Worm (Caenorhabditis elegans) whole organism, mixed stage, embryonic: ENCODE data around the gene F25B5.3.
A peak's percentile ranks its signal among the peaks of the same experiment; 100 is the strongest.

Experiments
- M03D4.4 ChIP-seq: sonication (generic microtip); optimal IDR thresholded peaks from 2 replicates; lab custom pipeline; 2017; ENCODE audit warnings: mild to moderate bottlenecking, missing genetic modification characterization, missing compliant biosample characterization
- bed-3 ChIP-seq: fragments of 200-800 bp; sonication (Bioruptor generic); optimal IDR thresholded peaks from 3 replicates; lab custom pipeline; 2018; ENCODE audit warnings: mild to moderate bottlenecking, missing genetic modification characterization, moderate library complexity, missing compliant biosample characterization
- blmp-1 ChIP-seq: fragments of 150-350 bp; optimal IDR thresholded peaks from 2 replicates; lab custom pipeline; 2014; ENCODE audit warnings: missing biosample characterization, missing genetic modification characterization
- ceh-39 ChIP-seq: fragments of 150-350 bp; optimal IDR thresholded peaks from 2 replicates; lab custom pipeline; 2014; ENCODE audit warnings: missing biosample characterization, missing genetic modification characterization
- ceh-43 ChIP-seq: fragments of 200-800 bp; sonication (Bioruptor generic); optimal IDR thresholded peaks from 2 replicates; lab custom pipeline; 2018; ENCODE audit warnings: mild to moderate bottlenecking, missing genetic modification characterization, moderate library complexity, missing compliant biosample characterization
- ceh-83 ChIP-seq: fragments of 200-800 bp; sonication (Bioruptor generic); optimal IDR thresholded peaks from 2 replicates; lab custom pipeline; 2018; ENCODE audit warnings: mild to moderate bottlenecking, missing genetic modification characterization, missing compliant biosample characterization
- ces-1 ChIP-seq: fragments of 150-350 bp; optimal IDR thresholded peaks from 2 replicates; lab custom pipeline; 2014; ENCODE audit warnings: missing biosample characterization, missing genetic modification reagents, missing genetic modification characterization
- cnd-1 ChIP-seq: fragments of 200-800 bp; sonication (Bioruptor generic); optimal IDR thresholded peaks from 2 replicates; lab custom pipeline; 2018; ENCODE audit warnings: mild to moderate bottlenecking, missing genetic modification characterization, missing compliant biosample characterization
- drap-1 ChIP-seq: fragments of 200-800 bp; sonication (Bioruptor generic); optimal IDR thresholded peaks from 3 replicates; lab custom pipeline; 2018; ENCODE audit warnings: mild to moderate bottlenecking, missing genetic modification characterization, missing compliant biosample characterization
- elt-1 ChIP-seq: sonication (generic microtip); optimal IDR thresholded peaks from 2 replicates; lab custom pipeline; 2017; ENCODE audit warnings: missing genetic modification characterization, mild to moderate bottlenecking, missing compliant biosample characterization, antibody characterized with exemption, moderate library complexity, borderline replicate concordance; ENCODE audit not compliant: insufficient read depth
- elt-3 ChIP-seq: fragments of 150-350 bp; optimal IDR thresholded peaks from 2 replicates; lab custom pipeline; 2014; ENCODE audit warnings: missing biosample characterization, missing genetic modification characterization
- flh-1 ChIP-seq: fragments of 200-800 bp; sonication (Bioruptor generic); optimal IDR thresholded peaks from 2 replicates; lab custom pipeline; 2018; ENCODE audit warnings: mild to moderate bottlenecking, missing genetic modification characterization, moderate library complexity, missing compliant biosample characterization
- ham-2 ChIP-seq: fragments of 200-800 bp; sonication (Bioruptor generic); optimal IDR thresholded peaks from 2 replicates; lab custom pipeline; 2018; ENCODE audit warnings: mild to moderate bottlenecking, missing genetic modification characterization, missing compliant biosample characterization
- hlh-1 ChIP-seq: fragments of 150-350 bp; optimal IDR thresholded peaks from 2 replicates; lab custom pipeline; 2014; ENCODE audit warnings: missing biosample characterization, missing genetic modification reagents, missing genetic modification characterization
- lin-13 ChIP-seq: fragments of 150-350 bp; optimal IDR thresholded peaks from 2 replicates; lab custom pipeline; 2014; ENCODE audit warnings: missing biosample characterization, missing genetic modification characterization
- lin-32 ChIP-seq: fragments of 200-800 bp; sonication (Bioruptor generic); optimal IDR thresholded peaks from 2 replicates; lab custom pipeline; 2018; ENCODE audit warnings: mild to moderate bottlenecking, missing genetic modification characterization, missing compliant biosample characterization
- lsy-2 ChIP-seq: fragments of 150-350 bp; optimal IDR thresholded peaks from 2 replicates; lab custom pipeline; 2014; ENCODE audit warnings: missing biosample characterization, missing genetic modification characterization
- mab-5 ChIP-seq: fragments of 150-350 bp; optimal IDR thresholded peaks from 2 replicates; lab custom pipeline; 2014; ENCODE audit warnings: missing biosample characterization, missing genetic modification characterization
- mls-2 ChIP-seq: sonication (generic microtip); optimal IDR thresholded peaks from 2 replicates; lab custom pipeline; 2016; ENCODE audit warnings: mild to moderate bottlenecking, missing genetic modification characterization, moderate library complexity, missing compliant biosample characterization
- nhr-12 ChIP-seq: fragments of 150-350 bp; optimal IDR thresholded peaks from 2 replicates; lab custom pipeline; 2014; ENCODE audit warnings: missing biosample characterization, missing genetic modification characterization
- nhr-2 ChIP-seq: fragments of 150-350 bp; optimal IDR thresholded peaks from 2 replicates; lab custom pipeline; 2014; ENCODE audit warnings: missing biosample characterization, missing genetic modification characterization
- nhr-237 ChIP-seq: fragments of 150-350 bp; optimal IDR thresholded peaks from 2 replicates; lab custom pipeline; 2014; ENCODE audit warnings: missing biosample characterization, missing genetic modification characterization
- nhr-28 ChIP-seq: fragments of 150-350 bp; optimal IDR thresholded peaks from 2 replicates; lab custom pipeline; 2014; ENCODE audit warnings: missing biosample characterization, missing genetic modification characterization
- nhr-76 ChIP-seq: sonication (generic microtip); optimal IDR thresholded peaks from 2 replicates; lab custom pipeline; 2017; ENCODE audit warnings: missing biosample characterization, missing genetic modification characterization
- pha-4 ChIP-seq: fragments of 150-350 bp; optimal IDR thresholded peaks from 2 replicates; lab custom pipeline; 2018; ENCODE audit warnings: missing biosample characterization, missing genetic modification reagents, missing genetic modification characterization
- sem-2 ChIP-seq: fragments of 200-800 bp; sonication (Bioruptor generic); optimal IDR thresholded peaks from 2 replicates; lab custom pipeline; 2018; ENCODE audit warnings: mild to moderate bottlenecking, missing genetic modification characterization, missing compliant biosample characterization
- snpc-4 ChIP-seq: fragments of 150-350 bp; optimal IDR thresholded peaks from 2 replicates; lab custom pipeline; 2014; ENCODE audit warnings: missing biosample characterization, missing genetic modification characterization
- sptf-1 ChIP-seq: sonication (generic microtip); optimal IDR thresholded peaks from 2 replicates; lab custom pipeline; 2017; ENCODE audit warnings: mild to moderate bottlenecking, missing genetic modification characterization, moderate library complexity, missing compliant biosample characterization
- tbx-8 ChIP-seq: fragments of 200-800 bp; sonication (Bioruptor generic); optimal IDR thresholded peaks from 2 replicates; lab custom pipeline; 2018; ENCODE audit warnings: mild to moderate bottlenecking, missing genetic modification characterization, moderate library complexity, missing compliant biosample characterization
- unc-120 ChIP-seq: sonication (generic microtip); optimal IDR thresholded peaks from 2 replicates; lab custom pipeline; 2017; ENCODE audit warnings: missing genetic modification characterization, missing compliant biosample characterization; ENCODE audit not compliant: poor library complexity, severe bottlenecking
- unc-39 ChIP-seq: fragments of 150-350 bp; optimal IDR thresholded peaks from 2 replicates; lab custom pipeline; 2014; ENCODE audit warnings: missing biosample characterization, missing genetic modification characterization
- unc-62 ChIP-seq: fragments of 150-350 bp; optimal IDR thresholded peaks from 2 replicates; lab custom pipeline; 2014; ENCODE audit warnings: missing biosample characterization, missing genetic modification reagents, missing genetic modification characterization
- ztf-11 ChIP-seq: fragments of 150-350 bp; optimal IDR thresholded peaks from 2 replicates; lab custom pipeline; 2014; ENCODE audit warnings: missing biosample characterization, missing genetic modification characterization

F25B5.3 gene

ce11 chrIII:5945865-5946264 is 2.8 kb upstream of the F25B5.3 start, which contains the start of gene F25B5.5:
Gene F25B5.5, minus strand, starts transcription at chrIII:5946124.
- TF ChIP-seq tbx-8 (GFP tag; lab: Kevin White, UChicago) (no peak), flh-1 (GFP tag; lab: Kevin White, UChicago) (no peak), hlh-1 (tag; lab: Kevin White, UChicago) (no peak), sptf-1 (tag; lab: Kevin White, UChicago) (no peak), lin-13 (tag; lab: Kevin White, UChicago) (no peak), lin-32 (GFP tag; lab: Kevin White, UChicago) (no peak), cnd-1 (tag; lab: Kevin White, UChicago) (no peak), bed-3 (GFP tag; lab: Kevin White, UChicago) (no peak), lsy-2 (no peak), nhr-237 (tag; lab: Kevin White, UChicago) (no peak), nhr-2 (tag; lab: Kevin White, UChicago) (no peak), ztf-11 (tag; lab: Kevin White, UChicago) (no peak), ham-2 (no peak), ceh-39 (no peak), snpc-4 (no peak), unc-39 (no peak)

DNA sequence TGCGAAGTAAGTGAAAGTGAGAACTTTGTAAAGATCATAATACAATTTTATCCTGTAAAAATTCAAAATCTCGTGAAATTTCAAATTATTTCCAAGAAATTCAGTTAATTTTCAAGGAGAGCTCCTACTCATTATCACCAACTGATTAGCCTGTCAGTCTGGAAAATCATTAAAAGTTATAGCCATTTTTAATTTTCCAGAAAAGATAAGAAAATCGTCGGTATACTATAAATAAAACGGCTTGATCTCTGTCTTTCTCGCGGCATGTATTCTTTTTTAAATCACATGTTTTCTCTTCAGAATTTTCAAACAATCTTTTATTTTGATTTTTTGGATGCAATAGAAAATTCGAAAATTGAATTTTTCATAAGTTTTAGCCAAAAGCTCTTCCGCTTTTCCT is 303 bp downstream of the F25B5.3 start:
- TF ChIP-seq pha-4 (tag; lab: Kevin White, UChicago) (no peak), ceh-39 (no peak), lin-32 (GFP tag; lab: Kevin White, UChicago) (no peak), blmp-1 (tag; lab: Kevin White, UChicago) (no peak), unc-120 (tag; lab: Kevin White, UChicago) (no peak), elt-3 (tag; lab: Kevin White, UChicago) (no peak), sptf-1 (tag; lab: Kevin White, UChicago) (no peak), sem-2 (GFP tag; lab: Kevin White, UChicago) (no peak)

DNA sequence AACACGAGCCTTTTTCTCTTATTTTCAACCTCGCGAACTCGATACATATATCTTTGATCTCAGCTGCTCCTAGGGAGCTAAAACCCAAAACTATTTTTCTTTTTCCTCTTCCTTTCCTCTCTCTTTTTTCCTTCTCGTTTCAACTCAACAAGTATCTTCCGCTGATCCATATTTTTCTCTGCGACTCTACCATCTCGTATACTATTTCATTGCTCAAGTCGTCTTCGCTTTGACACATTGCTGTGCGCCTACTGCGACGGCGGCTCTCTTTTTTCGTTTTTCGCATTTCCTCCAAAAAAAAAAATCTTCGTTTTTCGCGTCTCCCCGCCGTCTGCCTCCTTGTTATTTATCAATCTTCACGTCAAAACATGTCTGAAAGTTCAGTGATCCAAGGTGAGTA is 1.1 kb downstream of the F25B5.3 start:
- peak; percentile 29 for TF ChIP-seq unc-120 (tag; lab: Kevin White, UChicago)
- peak; percentile 16 for TF ChIP-seq unc-62
- no peak for TF ChIP-seq cnd-1 (tag; lab: Kevin White, UChicago)
- peak; percentile 4 for TF ChIP-seq ces-1 (GFP tag; lab: Kevin White, UChicago)
- TF ChIP-seq nhr-28, result no peak

ce11 chrIII:5950756-5951345 is 2.2 kb downstream of the F25B5.3 start:
- no peak for TF ChIP-seq flh-1 (GFP tag; lab: Kevin White, UChicago)
- TF ChIP-seq hlh-1 (tag; lab: Kevin White, UChicago), result no peak
- no peak for TF ChIP-seq unc-39
- no peak for TF ChIP-seq nhr-12 (tag; lab: Kevin White, UChicago)
- no peak for TF ChIP-seq M03D4.4 (tag; lab: Kevin White, UChicago)
- no peak for TF ChIP-seq lin-13 (tag; lab: Kevin White, UChicago)
- no peak for TF ChIP-seq mls-2 (tag; lab: Kevin White, UChicago)
- no peak for TF ChIP-seq ceh-43 (GFP tag; lab: Kevin White, UChicago)
- no peak for TF ChIP-seq sem-2 (GFP tag; lab: Kevin White, UChicago)
- no peak for TF ChIP-seq mab-5 (tag; lab: Kevin White, UChicago)
- TF ChIP-seq tbx-8 (GFP tag; lab: Kevin White, UChicago), result no peak
- TF ChIP-seq lsy-2, result no peak
- TF ChIP-seq ces-1 (GFP tag; lab: Kevin White, UChicago), result no peak
- no peak for TF ChIP-seq elt-1
- TF ChIP-seq ceh-83, result no peak
- no peak for TF ChIP-seq drap-1 (GFP tag; lab: Kevin White, UChicago)
- TF ChIP-seq nhr-76 (tag; lab: Kevin White, UChicago), result no peak
- TF ChIP-seq blmp-1 (tag; lab: Kevin White, UChicago), result no peak
- no peak for TF ChIP-seq cnd-1 (tag; lab: Kevin White, UChicago)
- TF ChIP-seq, all 35 proteins: peak for 0
